Fruit fly (Drosophila melanogaster) whole organism, embryonic: ENCODE results near the gene mxt.

Experiments
- Atf-2 ChIP-seq: fragments of 200-800 bp; sonication (Bioruptor generic); optimal IDR thresholded peaks from 2 replicates; lab custom pipeline; 2016; ENCODE audit warnings: missing biosample characterization, missing genetic modification characterization
- BEAF-32 ChIP-seq: fragments of 200-800 bp; sonication (Bioruptor generic); optimal IDR thresholded peaks from 3 replicates; lab custom pipeline; 2017; ENCODE audit warnings: missing biosample characterization, missing genetic modification characterization, mild to moderate bottlenecking, moderate library complexity, missing genetic modification reagents
- BtbVII ChIP-seq: fragments of 200-800 bp; sonication (Bioruptor generic); optimal IDR thresholded peaks from 3 replicates; lab custom pipeline; 2017; ENCODE audit warnings: missing biosample characterization, mild to moderate bottlenecking, missing genetic modification characterization
- CG10147 ChIP-seq: fragments of 200-800 bp; sonication (Bioruptor generic); optimal IDR thresholded peaks from 2 replicates; lab custom pipeline; 2019; ENCODE audit warnings: missing biosample characterization, mild to moderate bottlenecking, missing genetic modification characterization, moderate library complexity
- CG1024 ChIP-seq: fragments of 200-800 bp; sonication (Bioruptor generic); IDR thresholded peaks from 2 replicates; pipeline ENCODE4 v1.3.6; 2022; ENCODE audit warnings: missing biosample characterization, missing genetic modification characterization
- CG10366 ChIP-seq: fragments of 200-800 bp; sonication (Bioruptor generic); IDR thresholded peaks from 2 replicates; pipeline ENCODE4 v1.3.6; 2022; ENCODE audit warnings: missing biosample characterization, missing genetic modification characterization
- CG10431 ChIP-seq: fragments of 200-800 bp; sonication (Bioruptor generic); optimal IDR thresholded peaks from 3 replicates; lab custom pipeline; 2018; ENCODE audit warnings: missing biosample characterization, mild to moderate bottlenecking, missing genetic modification characterization
- CG11247 ChIP-seq: fragments of 200-800 bp; sonication (Bioruptor generic); IDR thresholded peaks from 2 replicates; pipeline ENCODE4 v1.3.6; 2022; ENCODE audit warnings: missing biosample characterization, missing genetic modification characterization
- CG12104 ChIP-seq: fragments of 200-800 bp; sonication (Bioruptor generic); optimal IDR thresholded peaks from 3 replicates; lab custom pipeline; 2016; ENCODE audit warnings: missing biosample characterization, missing genetic modification characterization
- CG12769 ChIP-seq: fragments of 200-800 bp; sonication (Bioruptor generic); optimal IDR thresholded peaks from 2 replicates; lab custom pipeline; 2019; ENCODE audit warnings: missing biosample characterization, mild to moderate bottlenecking, missing genetic modification characterization, moderate library complexity
- CG13424 ChIP-seq: fragments of 200-800 bp; sonication (Bioruptor generic); optimal IDR thresholded peaks from 2 replicates; lab custom pipeline; 2019; ENCODE audit warnings: missing biosample characterization, mild to moderate bottlenecking, missing genetic modification characterization, moderate library complexity
- CG14050 ChIP-seq: fragments of 200-800 bp; sonication (Bioruptor generic); IDR thresholded peaks from 3 replicates; pipeline ENCODE4 v1.3.6; 2022; ENCODE audit warnings: missing biosample characterization, missing genetic modification characterization
- CG14441 ChIP-seq: fragments of 200-800 bp; sonication (Bioruptor generic); IDR thresholded peaks from 2 replicates; pipeline ENCODE4 v1.3.6; 2022; ENCODE audit warnings: missing biosample characterization, missing genetic modification characterization
- CG15514 ChIP-seq: fragments of 200-800 bp; sonication (Bioruptor generic); optimal IDR thresholded peaks from 3 replicates; lab custom pipeline; 2017; ENCODE audit warnings: missing biosample characterization, missing genetic modification characterization, mild to moderate bottlenecking, moderate library complexity, missing genetic modification reagents
- CG1647 ChIP-seq: fragments of 200-800 bp; sonication (Bioruptor generic); optimal IDR thresholded peaks from 3 replicates; lab custom pipeline; 2016; ENCODE audit warnings: missing biosample characterization, missing genetic modification characterization
- CG31388 ChIP-seq: fragments of 200-800 bp; sonication (Bioruptor generic); optimal IDR thresholded peaks from 2 replicates; lab custom pipeline; 2016; ENCODE audit warnings: missing biosample characterization, missing genetic modification characterization
- CG3726 ChIP-seq: fragments of 200-800 bp; sonication (Bioruptor generic); IDR thresholded peaks from 3 replicates; pipeline ENCODE4, ENCODE4 v1.3.6; 2022; ENCODE audit warnings: missing biosample characterization, missing genetic modification characterization
- CG3847 ChIP-seq: fragments of 200-800 bp; sonication (Bioruptor generic); IDR thresholded peaks from 2 replicates; pipeline ENCODE4 v1.3.6; 2022; ENCODE audit warnings: missing biosample characterization, missing genetic modification characterization
- CG6254 ChIP-seq: fragments of 200-800 bp; sonication (Bioruptor generic); optimal IDR thresholded peaks from 3 replicates; lab custom pipeline; 2017; ENCODE audit warnings: mild to moderate bottlenecking, missing biosample characterization, missing genetic modification reagents, missing genetic modification characterization
- CG6272 ChIP-seq: fragments of 200-800 bp; sonication (Bioruptor generic); IDR thresholded peaks from 2 replicates; pipeline ENCODE4 v1.3.6; 2022; ENCODE audit warnings: missing biosample characterization, missing genetic modification characterization
- CG6689 ChIP-seq: fragments of 200-800 bp; sonication (Bioruptor generic); IDR thresholded peaks from 2 replicates; pipeline ENCODE4 v1.3.6; 2022; ENCODE audit warnings: missing biosample characterization, missing genetic modification characterization
- CG7745 ChIP-seq: fragments of 200-800 bp; sonication (Bioruptor generic); optimal IDR thresholded peaks from 2 replicates; lab custom pipeline; 2018; ENCODE audit warnings: missing biosample characterization, mild to moderate bottlenecking, missing genetic modification characterization, moderate library complexity
- CG7839 ChIP-seq: fragments of 200-800 bp; sonication (Bioruptor generic); optimal IDR thresholded peaks from 3 replicates; lab custom pipeline; 2018; ENCODE audit warnings: missing biosample characterization, mild to moderate bottlenecking, missing genetic modification characterization, moderate library complexity
- CG7963 ChIP-seq: fragments of 200-800 bp; sonication (Bioruptor generic); IDR thresholded peaks from 3 replicates; pipeline ENCODE4 v1.3.6; 2022; ENCODE audit warnings: missing biosample characterization, missing genetic modification characterization; ENCODE audit not compliant: partially characterized antibody
- CG8281 ChIP-seq: fragments of 200-800 bp; sonication (Bioruptor generic); optimal IDR thresholded peaks from 2 replicates; lab custom pipeline; 2018; ENCODE audit warnings: missing biosample characterization, mild to moderate bottlenecking, missing genetic modification characterization, moderate library complexity
- CG8359 ChIP-seq: fragments of 200-800 bp; sonication (Bioruptor generic); optimal IDR thresholded peaks from 2 replicates; lab custom pipeline; 2017; ENCODE audit warnings: missing biosample characterization, mild to moderate bottlenecking, missing genetic modification characterization, borderline replicate concordance
- CG9437 ChIP-seq: fragments of 200-800 bp; sonication (Bioruptor generic); optimal IDR thresholded peaks from 2 replicates; lab custom pipeline; 2018; ENCODE audit warnings: missing biosample characterization, mild to moderate bottlenecking, missing genetic modification characterization
- D19A ChIP-seq: fragments of 200-800 bp; optimal IDR thresholded peaks from 3 replicates; lab custom pipeline; 2019; ENCODE audit warnings: missing biosample characterization, mild to moderate bottlenecking, missing genetic modification characterization, moderate library complexity
- HHEX ChIP-seq: fragments of 200-800 bp; sonication (Bioruptor generic); optimal IDR thresholded peaks from 3 replicates; lab custom pipeline; 2017; ENCODE audit warnings: missing biosample characterization, mild to moderate bottlenecking, missing genetic modification characterization, missing genetic modification reagents
- Lim3 ChIP-seq: fragments of 200-800 bp; sonication (Bioruptor generic); IDR thresholded peaks from 2 replicates; pipeline ENCODE4 v1.3.6; 2022; ENCODE audit warnings: missing biosample characterization, missing genetic modification characterization
- Oaz ChIP-seq: fragments of 200-800 bp; sonication (Bioruptor generic); IDR thresholded peaks from 2 replicates; pipeline ENCODE4 v1.3.6; 2022; ENCODE audit warnings: missing biosample characterization, missing genetic modification characterization
- Poxn ChIP-seq: fragments of 200-800 bp; sonication (Bioruptor generic); IDR thresholded peaks from 2 replicates; pipeline ENCODE4 v1.3.6; 2022; ENCODE audit warnings: missing biosample characterization, missing genetic modification characterization
- Rx ChIP-seq: fragments of 200-800 bp; sonication (Bioruptor generic); IDR thresholded peaks from 2 replicates; pipeline ENCODE4 v1.3.6; 2022; ENCODE audit warnings: missing biosample characterization, missing genetic modification characterization
- Spps ChIP-seq: fragments of 200-800 bp; sonication (Bioruptor generic); optimal IDR thresholded peaks from 2 replicates; lab custom pipeline; 2018; ENCODE audit warnings: missing biosample characterization, mild to moderate bottlenecking, missing genetic modification characterization
- amos ChIP-seq: fragments of 200-800 bp; sonication (Bioruptor generic); IDR thresholded peaks from 2 replicates; pipeline ENCODE4 v1.3.6; 2022; ENCODE audit warnings: missing biosample characterization, missing genetic modification characterization; ENCODE audit not compliant: partially characterized antibody
- ara ChIP-seq: fragments of 200-800 bp; sonication (Bioruptor generic); IDR thresholded peaks from 2 replicates; pipeline ENCODE4 v1.3.6; 2022; ENCODE audit warnings: missing biosample characterization, missing genetic modification characterization
- chm ChIP-seq: fragments of 200-800 bp; sonication (Bioruptor generic); IDR thresholded peaks from 2 replicates; pipeline ENCODE4 v1.3.6; 2022; ENCODE audit warnings: missing biosample characterization, missing genetic modification characterization
- croc ChIP-seq: fragments of 200-800 bp; sonication (Bioruptor generic); conservative IDR thresholded peaks from 3 replicates; pipeline ENCODE4 v1.3.6; 2022; ENCODE audit warnings: missing biosample characterization, missing genetic modification characterization
- dimm ChIP-seq: fragments of 200-800 bp; sonication (Bioruptor generic); IDR thresholded peaks from 2 replicates; pipeline ENCODE4 v1.3.6; 2022; ENCODE audit warnings: missing biosample characterization, missing genetic modification characterization
- dmrt99B ChIP-seq: fragments of 200-800 bp; sonication (Bioruptor generic); optimal IDR thresholded peaks from 2 replicates; lab custom pipeline; 2018; ENCODE audit warnings: missing biosample characterization, mild to moderate bottlenecking, missing genetic modification characterization, moderate library complexity
- gfzf ChIP-seq: fragments of 200-800 bp; sonication (Bioruptor generic); optimal IDR thresholded peaks from 2 replicates; lab custom pipeline; 2016; ENCODE audit warnings: missing biosample characterization, mild to moderate bottlenecking, missing genetic modification characterization, moderate library complexity
- h ChIP-seq: fragments of >200 bp; optimal IDR thresholded peaks from 2 replicates; lab custom pipeline; 2017
- inv ChIP-seq: fragments of 200-800 bp; sonication (Bioruptor generic); IDR thresholded peaks from 2 replicates; pipeline ENCODE4 v1.3.6; 2022; ENCODE audit warnings: missing biosample characterization, missing genetic modification characterization; ENCODE audit not compliant: partially characterized antibody
- jumu ChIP-seq: fragments of 200-800 bp; sonication (Bioruptor generic); optimal IDR thresholded peaks from 3 replicates; lab custom pipeline; 2016; ENCODE audit warnings: missing biosample characterization, missing genetic modification characterization
- lilli ChIP-seq: fragments of 200-800 bp; sonication (Bioruptor generic); optimal IDR thresholded peaks from 3 replicates; lab custom pipeline; 2016; ENCODE audit warnings: missing biosample characterization, missing genetic modification characterization
- mam ChIP-seq: fragments of 200-800 bp; sonication (Bioruptor generic); optimal IDR thresholded peaks from 3 replicates; lab custom pipeline; 2016; ENCODE audit warnings: missing biosample characterization, missing genetic modification characterization
- odd ChIP-seq: fragments of 200-800 bp; sonication (Bioruptor generic); optimal IDR thresholded peaks from 2 replicates; lab custom pipeline; 2017; ENCODE audit warnings: missing biosample characterization, mild to moderate bottlenecking, missing genetic modification characterization
- onecut ChIP-seq: fragments of 200-800 bp; sonication (Bioruptor generic); IDR thresholded peaks from 2 replicates; pipeline ENCODE4 v1.3.6; 2022; ENCODE audit warnings: missing biosample characterization, missing genetic modification characterization
- peb ChIP-seq: fragments of 200-800 bp; sonication (Bioruptor generic); IDR thresholded peaks from 2 replicates; pipeline ENCODE4 v1.3.6; 2022; ENCODE audit warnings: missing biosample characterization, missing genetic modification characterization
- pho ChIP-seq: fragments of 200-800 bp; sonication (Bioruptor generic); optimal IDR thresholded peaks from 2 replicates; lab custom pipeline; 2016; ENCODE audit warnings: missing biosample characterization, missing genetic modification characterization
- zf30C ChIP-seq: fragments of 200-800 bp; sonication (Bioruptor generic); optimal IDR thresholded peaks from 3 replicates; lab custom pipeline; 2018; ENCODE audit warnings: missing biosample characterization, mild to moderate bottlenecking, missing genetic modification characterization

The mxt gene

dm6 chr2L:4856118-4856517 lies 9.0 kb upstream of the mxt start (continued):
- no peak for TF ChIP-seq gfzf
- peak; percentile 73 for TF ChIP-seq ara (GFP tag; lab: Robert Waterston, UW)
- TF ChIP-seq CG10366 (GFP tag; lab: Robert Waterston, UW) = no peak; the same call in 1 of the 2 replicates
- no peak for TF ChIP-seq pho
- TF ChIP-seq CG6689 = peak; percentile 72
- TF ChIP-seq chm (GFP tag; lab: Robert Waterston, UW) = peak; percentile 67; the same call in 1 of the 2 replicates
- 0 out of 2 replicates have a peak, but pooled peaks have one; percentile 24 for TF ChIP-seq Rx (GFP tag; lab: Robert Waterston, UW)
- no peak for TF ChIP-seq BEAF-32 (GFP tag; lab: Kevin White, UChicago)
- peak; percentile 53 for TF ChIP-seq CG12769
- TF ChIP-seq lilli = peak; percentile 57
- TF ChIP-seq HHEX (GFP tag; lab: Kevin White, UChicago) = peak; percentile 58
- no peak for TF ChIP-seq CG3726
- no peak for TF ChIP-seq CG12104 (GFP tag; lab: Kevin White, UChicago)
- no peak for TF ChIP-seq Poxn
- TF ChIP-seq CG1647 (GFP tag; lab: Kevin White, UChicago) = no peak
- TF ChIP-seq CG3847 = no peak
- TF ChIP-seq CG10147 = peak; percentile 39
- peak; percentile 48 for TF ChIP-seq BtbVII (GFP tag; lab: Kevin White, UChicago)
- peak; percentile 36 for TF ChIP-seq CG15514 (GFP tag; lab: Kevin White, UChicago)
- no peak for TF ChIP-seq CG10431 (GFP tag; lab: Kevin White, UChicago)
- no peak for TF ChIP-seq h
- no peak for TF ChIP-seq jumu (GFP tag; lab: Kevin White, UChicago)
- TF ChIP-seq Atf-2 = no peak
- TF ChIP-seq CG7839 (tag; lab: Kevin White, UChicago) = peak; percentile 78
- TF ChIP-seq CG8359 (GFP tag; lab: Kevin White, UChicago) = peak; percentile 33
- peak; percentile 76 for TF ChIP-seq CG13424 (tag; lab: Kevin White, UChicago)
- peak; percentile 63 for TF ChIP-seq CG14441
- 0 out of 2 replicates have a peak, but pooled peaks have one; percentile 25 for TF ChIP-seq CG1024 (GFP tag; lab: Robert Waterston, UW)
- no peak for TF ChIP-seq odd
- peak; percentile 50 for TF ChIP-seq D19A (tag; lab: Kevin White, UChicago)
- TF ChIP-seq CG7745 (tag; lab: Kevin White, UChicago) = no peak
- TF ChIP-seq CG8281 (tag; lab: Kevin White, UChicago) = peak; percentile 5
- TF ChIP-seq CG6254 = peak; percentile 50
- TF ChIP-seq Lim3 (GFP tag; lab: Robert Waterston, UW) = no peak
- no peak for TF ChIP-seq dimm (GFP tag; lab: Robert Waterston, UW)
- TF ChIP-seq CG9437 (GFP tag; lab: Kevin White, UChicago) = peak; percentile 50
- peak; percentile 19 for TF ChIP-seq mam
- peak; percentile 57 for TF ChIP-seq Spps (tag; lab: Kevin White, UChicago)
- 0 out of 2 replicates have a peak, but pooled peaks have one; percentile 29 for TF ChIP-seq CG6272 (GFP tag; lab: Robert Waterston, UW)
- no peak for TF ChIP-seq peb (GFP tag; lab: Robert Waterston, UW)
- TF ChIP-seq onecut (GFP tag; lab: Robert Waterston, UW) = peak; percentile 56
- TF ChIP-seq CG11247 (GFP tag; lab: Robert Waterston, UW) = no peak
- no peak for TF ChIP-seq CG31388
- no peak for TF ChIP-seq Oaz
- TF ChIP-seq dmrt99B (tag; lab: Kevin White, UChicago) = peak; percentile 84
- peak; percentile 43; the same call in 1 of the 3 replicates for TF ChIP-seq CG14050 (GFP tag; lab: Robert Waterston, UW)
- TF ChIP-seq CG7963 (GFP tag; lab: Robert Waterston, UW) = no peak
- TF ChIP-seq inv (GFP tag; lab: Robert Waterston, UW) = no peak
- peak; percentile 42; the same call in 2 of the 3 replicates for TF ChIP-seq croc
- no peak for TF ChIP-seq amos
- no peak for TF ChIP-seq zf30C
